Worm (Caenorhabditis elegans) whole organism, L1 larva: ENCODE data around the gene F40G9.5.

ENCODE experiments used
- blmp-1 ChIP-seq: fragments of 150-350 bp; optimal IDR thresholded peaks from 2 replicates; lab custom pipeline; 2014; ENCODE audit warnings: missing biosample characterization, missing genetic modification characterization
- ceh-88 ChIP-seq: fragments of 200-800 bp; sonication (Bioruptor generic); IDR thresholded peaks from 2 replicates; pipeline ENCODE4 v1.3.6; 2022; ENCODE audit warnings: missing genetic modification characterization, missing compliant biosample characterization
- grh-1 ChIP-seq: fragments of 200-800 bp; sonication (Bioruptor generic); IDR thresholded peaks from 2 replicates; pipeline ENCODE4 v1.3.6; 2022; ENCODE audit warnings: missing genetic modification reagents, missing genetic modification characterization, missing compliant biosample characterization
- lin-14 ChIP-seq: fragments of 200-800 bp; sonication (Bioruptor generic); optimal IDR thresholded peaks from 2 replicates; lab custom pipeline; 2018; ENCODE audit warnings: mild to moderate bottlenecking, missing genetic modification characterization, moderate library complexity, missing compliant biosample characterization
- nhr-11 ChIP-seq: fragments of 150-350 bp; optimal IDR thresholded peaks from 2 replicates; lab custom pipeline; 2014; ENCODE audit warnings: missing biosample characterization, missing genetic modification characterization
- nhr-12 ChIP-seq: sonication (generic microtip); optimal IDR thresholded peaks from 2 replicates; lab custom pipeline; 2017; ENCODE audit warnings: missing biosample characterization, missing genetic modification characterization
- nhr-76 ChIP-seq: sonication (generic microtip); optimal IDR thresholded peaks from 2 replicates; lab custom pipeline; 2017; ENCODE audit warnings: missing biosample characterization, missing genetic modification characterization
- nhr-77 ChIP-seq: fragments of 150-350 bp; optimal IDR thresholded peaks from 2 replicates; lab custom pipeline; 2014; ENCODE audit warnings: missing biosample characterization, missing genetic modification characterization
- nhr-84 ChIP-seq: sonication (generic microtip); optimal IDR thresholded peaks from 2 replicates; lab custom pipeline; 2017; ENCODE audit warnings: missing biosample characterization, missing genetic modification characterization
- pag-3 ChIP-seq: sonication (generic microtip); optimal IDR thresholded peaks from 2 replicates; lab custom pipeline; 2017; ENCODE audit warnings: missing genetic modification characterization, mild to moderate bottlenecking, missing compliant biosample characterization, antibody characterized with exemption, borderline replicate concordance; ENCODE audit not compliant: insufficient read depth
- skn-1 ChIP-seq: fragments of 150-350 bp; optimal IDR thresholded peaks from 2 replicates; lab custom pipeline; 2014; ENCODE audit warnings: missing biosample characterization, missing genetic modification characterization
- ztf-11 ChIP-seq, 2 experiments: sonication (generic microtip); optimal IDR thresholded peaks; 2 replicates each; lab custom pipeline; 2016 to 2017; ENCODE audit warnings: missing genetic modification characterization in 2 of 2, missing biosample characterization in 1 of 2, missing compliant biosample characterization in 1 of 2

- no peak for TF ChIP-seq ceh-88 (GFP tag; lab: Robert Waterston, UW)
- no peak for TF ChIP-seq nhr-77 (tag; lab: Kevin White, UChicago)
- no peak for TF ChIP-seq nhr-11
- no peak for TF ChIP-seq nhr-84
- no peak for TF ChIP-seq grh-1 (GFP tag; lab: Robert Waterston, UW)
- no peak for TF ChIP-seq blmp-1
- TF ChIP-seq lin-14 (GFP tag; lab: Kevin White, UChicago): no peak
- TF ChIP-seq nhr-76: no peak
- TF ChIP-seq nhr-12 (tag; lab: Kevin White, UChicago): no peak
- no peak for TF ChIP-seq skn-1 (tag; lab: Kevin White, UChicago)
- TF ChIP-seq pag-3 (tag; lab: Kevin White, UChicago): no peak
- no peak for TF ChIP-seq ztf-11 (tag; optimal IDR thresholded peaks at IDR 0.05; lab: Kevin White, UChicago)
Observed at ce11 chrIII:147570-148076, 33.4 kb upstream of the F40G9.5 start, which contains the start of gene sqst-5.
